Fruit fly (Drosophila melanogaster) whole organism, embryonic: Measurements from ENCODE around the gene CG13055.

Experiments used
- C15 ChIP-seq: fragments of 200-800 bp; sonication (Bioruptor generic); IDR thresholded peaks from 3 replicates; pipeline ENCODE4 v1.3.6; 2022; ENCODE audit warnings: missing biosample characterization, missing genetic modification characterization
- CG11560 ChIP-seq: fragments of 200-800 bp; sonication (Bioruptor generic); IDR thresholded peaks from 3 replicates; pipeline ENCODE4 v1.3.6; 2022; ENCODE audit warnings: missing biosample characterization, missing genetic modification characterization
- CG14050 ChIP-seq: fragments of 200-800 bp; sonication (Bioruptor generic); IDR thresholded peaks from 3 replicates; pipeline ENCODE4 v1.3.6; 2022; ENCODE audit warnings: missing biosample characterization, missing genetic modification characterization
- CG15073 ChIP-seq: fragments of 200-800 bp; sonication (Bioruptor generic); optimal IDR thresholded peaks from 2 replicates; lab custom pipeline; 2016; ENCODE audit warnings: missing biosample characterization, missing genetic modification characterization
- CG18476 ChIP-seq: fragments of 200-800 bp; sonication (Bioruptor generic); optimal IDR thresholded peaks from 2 replicates; lab custom pipeline; 2016; ENCODE audit warnings: missing biosample characterization, mild to moderate bottlenecking, missing genetic modification characterization
- CG2712 ChIP-seq: fragments of 200-800 bp; optimal IDR thresholded peaks from 3 replicates; lab custom pipeline; 2019; ENCODE audit warnings: missing biosample characterization, mild to moderate bottlenecking, missing genetic modification characterization, moderate library complexity
- CG2875 ChIP-seq: fragments of 200-800 bp; sonication (Bioruptor generic); optimal IDR thresholded peaks from 2 replicates; lab custom pipeline; 2017; ENCODE audit warnings: missing biosample characterization, mild to moderate bottlenecking, missing genetic modification characterization, missing genetic modification reagents
- CG30403 ChIP-seq: fragments of 200-800 bp; sonication (Bioruptor generic); optimal IDR thresholded peaks from 3 replicates; lab custom pipeline; 2016; ENCODE audit warnings: missing biosample characterization, missing genetic modification characterization
- CG31224 ChIP-seq: fragments of 200-800 bp; sonication (Bioruptor generic); IDR thresholded peaks from 2 replicates; pipeline ENCODE4 v1.3.6; 2022; ENCODE audit warnings: missing biosample characterization, missing genetic modification characterization
- CG31441 ChIP-seq: fragments of 200-800 bp; sonication (Bioruptor generic); IDR thresholded peaks from 2 replicates; pipeline ENCODE4 v1.3.6; 2022; ENCODE audit warnings: missing biosample characterization, missing genetic modification characterization
- CG4360 ChIP-seq: fragments of 200-800 bp; sonication (Bioruptor generic); IDR thresholded peaks from 2 replicates; pipeline ENCODE4 v1.3.6; 2022; ENCODE audit warnings: missing biosample characterization, missing genetic modification characterization
- CG4404 ChIP-seq: fragments of 200-800 bp; sonication (Bioruptor generic); IDR thresholded peaks from 2 replicates; pipeline ENCODE4 v1.3.6; 2022; ENCODE audit warnings: missing biosample characterization, missing genetic modification characterization
- CG4424 ChIP-seq: fragments of 200-800 bp; sonication (Bioruptor generic); optimal IDR thresholded peaks from 3 replicates; lab custom pipeline; 2016; ENCODE audit warnings: missing biosample characterization, missing genetic modification characterization
- CG4820 ChIP-seq: fragments of 200-800 bp; sonication (Bioruptor generic); optimal IDR thresholded peaks from 3 replicates; lab custom pipeline; 2016; ENCODE audit warnings: missing biosample characterization, missing genetic modification characterization
- CG6175 ChIP-seq: fragments of 200-800 bp; sonication (Bioruptor generic); IDR thresholded peaks from 3 replicates; pipeline ENCODE4 v1.3.6; 2022; ENCODE audit warnings: missing biosample characterization, missing genetic modification characterization
- CG6272 ChIP-seq: fragments of 200-800 bp; sonication (Bioruptor generic); IDR thresholded peaks from 2 replicates; pipeline ENCODE4 v1.3.6; 2022; ENCODE audit warnings: missing biosample characterization, missing genetic modification characterization
- CG7271 ChIP-seq: fragments of 200-800 bp; sonication (Bioruptor generic); optimal IDR thresholded peaks from 2 replicates; lab custom pipeline; 2018; ENCODE audit warnings: missing biosample characterization, mild to moderate bottlenecking, missing genetic modification characterization, moderate library complexity
- CG7357 ChIP-seq: fragments of 200-800 bp; sonication (Bioruptor generic); IDR thresholded peaks from 3 replicates; pipeline ENCODE4 v1.3.6; 2022; ENCODE audit warnings: missing biosample characterization, missing genetic modification characterization
- CG7556 ChIP-seq: fragments of 200-800 bp; sonication (Bioruptor generic); optimal IDR thresholded peaks from 2 replicates; lab custom pipeline; 2017; ENCODE audit warnings: missing biosample characterization, mild to moderate bottlenecking, missing genetic modification characterization
- CG8478 ChIP-seq: fragments of >200 bp; optimal IDR thresholded peaks from 2 replicates; lab custom pipeline; 2018
- CG9437 ChIP-seq: fragments of 200-800 bp; sonication (Bioruptor generic); optimal IDR thresholded peaks from 2 replicates; lab custom pipeline; 2018; ENCODE audit warnings: missing biosample characterization, mild to moderate bottlenecking, missing genetic modification characterization
- E2f2 ChIP-seq: fragments of 200-800 bp; sonication (Bioruptor generic); IDR thresholded peaks from 2 replicates; pipeline ENCODE4 v1.3.6; 2022; ENCODE audit warnings: missing biosample characterization, missing genetic modification characterization
- Fer1 ChIP-seq: fragments of 200-800 bp; sonication (Bioruptor generic); optimal IDR thresholded peaks from 2 replicates; lab custom pipeline; 2017; ENCODE audit warnings: missing biosample characterization, mild to moderate bottlenecking, missing genetic modification characterization
- HLH3B ChIP-seq: fragments of 200-800 bp; sonication (Bioruptor generic); IDR thresholded peaks from 2 replicates; pipeline ENCODE4 v1.3.6; 2022; ENCODE audit warnings: missing biosample characterization, missing genetic modification characterization
- HLH4C ChIP-seq: fragments of 200-800 bp; sonication (Bioruptor generic); IDR thresholded peaks from 3 replicates; pipeline ENCODE4 v1.3.6; 2022; ENCODE audit warnings: missing biosample characterization, missing genetic modification characterization; ENCODE audit not compliant: partially characterized antibody
- Hr51 ChIP-seq, 2 experiments: fragments of 200-800 bp; sonication (Bioruptor generic); optimal IDR thresholded peaks; 2 replicates in 1 of 2; 3 replicates in 1 of 2; lab custom pipeline; 2016 to 2018; ENCODE audit warnings: missing biosample characterization in 2 of 2, missing genetic modification characterization in 2 of 2, mild to moderate bottlenecking in 1 of 2, moderate library complexity in 1 of 2
- Lhr ChIP-seq: fragments of 200-800 bp; sonication (Bioruptor generic); optimal IDR thresholded peaks from 3 replicates; lab custom pipeline; 2017; ENCODE audit warnings: mild to moderate bottlenecking, missing biosample characterization, missing genetic modification reagents, missing genetic modification characterization
- MBD-R2 ChIP-seq: fragments of 200-800 bp; sonication (Bioruptor generic); IDR thresholded peaks from 2 replicates; pipeline ENCODE4 v1.3.6; 2022; ENCODE audit warnings: missing biosample characterization, missing genetic modification characterization
- NC2β ChIP-seq: fragments of 200-800 bp; sonication (Bioruptor generic); optimal IDR thresholded peaks from 2 replicates; lab custom pipeline; 2016; ENCODE audit warnings: missing biosample characterization, missing genetic modification characterization
- Nf-YC ChIP-seq: fragments of 200-800 bp; optimal IDR thresholded peaks from 3 replicates; lab custom pipeline; 2019; ENCODE audit warnings: missing biosample characterization, mild to moderate bottlenecking, missing genetic modification characterization, moderate library complexity
- Side ChIP-seq: fragments of 200-800 bp; sonication (Bioruptor generic); optimal IDR thresholded peaks from 2 replicates; lab custom pipeline; 2016; ENCODE audit warnings: missing biosample characterization, missing genetic modification characterization
- Sox100B ChIP-seq: fragments of 200-800 bp; sonication (Bioruptor generic); optimal IDR thresholded peaks from 3 replicates; lab custom pipeline; 2018; ENCODE audit warnings: missing biosample characterization, mild to moderate bottlenecking, missing genetic modification characterization
- Sox102F ChIP-seq: fragments of 200-800 bp; sonication (Bioruptor generic); optimal IDR thresholded peaks from 2 replicates; lab custom pipeline; 2018; ENCODE audit warnings: missing biosample characterization, mild to moderate bottlenecking, missing genetic modification characterization, moderate library complexity
- amos ChIP-seq: fragments of 200-800 bp; sonication (Bioruptor generic); IDR thresholded peaks from 2 replicates; pipeline ENCODE4 v1.3.6; 2022; ENCODE audit warnings: missing biosample characterization, missing genetic modification characterization; ENCODE audit not compliant: partially characterized antibody
- az2 ChIP-seq: fragments of 200-800 bp; sonication (Bioruptor generic); optimal IDR thresholded peaks from 3 replicates; lab custom pipeline; 2016; ENCODE audit warnings: missing biosample characterization, missing genetic modification characterization
- ems ChIP-seq: fragments of 200-800 bp; sonication (Bioruptor generic); optimal IDR thresholded peaks from 3 replicates; lab custom pipeline; 2016; ENCODE audit warnings: missing biosample characterization, missing genetic modification characterization
- gem ChIP-seq: fragments of 200-800 bp; sonication (Bioruptor generic); optimal IDR thresholded peaks from 2 replicates; lab custom pipeline; 2019; ENCODE audit warnings: missing biosample characterization, mild to moderate bottlenecking, missing genetic modification characterization, moderate library complexity
- jing ChIP-seq: fragments of 200-800 bp; sonication (Bioruptor generic); optimal IDR thresholded peaks from 2 replicates; lab custom pipeline; 2018; ENCODE audit warnings: missing biosample characterization, mild to moderate bottlenecking, missing genetic modification characterization
- kah ChIP-seq: fragments of 200-800 bp; sonication (Bioruptor generic); optimal IDR thresholded peaks from 2 replicates; lab custom pipeline; 2018; ENCODE audit warnings: missing biosample characterization, mild to moderate bottlenecking, missing genetic modification characterization
- pan ChIP-seq, 4 experiments: fragments of >200 bp in 3 of 4; fragments of 200-800 bp in 1 of 4; sonication (Bioruptor generic) in 1 of 4; optimal IDR thresholded peaks in 3 of 4; IDR thresholded peaks in 1 of 4; 2 replicates each; pipeline versions ENCODE4 v1.3.6 to Lab custom; 2017 to 2022; ENCODE audit warnings: missing biosample characterization in 2 of 4, missing genetic modification characterization in 2 of 4, mixed read lengths in 1 of 4
- prd ChIP-seq, 3 experiments: fragments of >200 bp in 2 of 3; fragments of 200-800 bp in 1 of 3; sonication (Bioruptor generic) in 1 of 3; optimal IDR thresholded peaks in 2 of 3; IDR thresholded peaks in 1 of 3; 2 replicates in 2 of 3; 3 replicates in 1 of 3; pipeline versions ENCODE4 v1.3.6 to Lab custom; 2017 to 2022; ENCODE audit warnings: missing biosample characterization in 1 of 3, missing genetic modification characterization in 1 of 3
- run ChIP-seq: fragments of 200-800 bp; sonication (Bioruptor generic); optimal IDR thresholded peaks from 3 replicates; lab custom pipeline; 2018; ENCODE audit warnings: missing biosample characterization, mild to moderate bottlenecking, missing genetic modification characterization
- sisA ChIP-seq: fragments of 200-800 bp; sonication (Bioruptor generic); IDR thresholded peaks from 2 replicates; pipeline ENCODE4 v1.3.6; 2022; ENCODE audit warnings: missing biosample characterization, missing genetic modification characterization
- sr ChIP-seq: fragments of 200-800 bp; sonication (Bioruptor generic); IDR thresholded peaks from 3 replicates; pipeline ENCODE4 v1.3.6; 2022; ENCODE audit warnings: missing biosample characterization, missing genetic modification characterization
- tgo ChIP-seq: fragments of 200-800 bp; sonication (Bioruptor generic); IDR thresholded peaks from 3 replicates; pipeline ENCODE4 v1.3.6; 2022; ENCODE audit warnings: missing biosample characterization, missing genetic modification characterization
- tll ChIP-seq, 2 experiments: fragments of 200-800 bp in 1 of 2; fragments of >200 bp in 1 of 2; sonication (Bioruptor generic) in 1 of 2; optimal IDR thresholded peaks; 2 replicates each; lab custom pipeline; 2017 to 2019; ENCODE audit warnings: missing biosample characterization in 2 of 2, missing genetic modification characterization in 2 of 2, mild to moderate bottlenecking in 1 of 2, moderate library complexity in 1 of 2
- tna ChIP-seq: fragments of 200-800 bp; sonication (Bioruptor generic); IDR thresholded peaks from 2 replicates; pipeline ENCODE4 v1.3.6; 2022; ENCODE audit warnings: missing biosample characterization, missing genetic modification characterization; ENCODE audit not compliant: partially characterized antibody
- unpg ChIP-seq: fragments of 200-800 bp; sonication (Bioruptor generic); optimal IDR thresholded peaks from 3 replicates; lab custom pipeline; 2018; ENCODE audit warnings: missing biosample characterization, mild to moderate bottlenecking, missing genetic modification characterization, moderate library complexity

Gene CG13055

dm6 chr3L:16211156-16211935, 40.8 kb downstream of the CG13055 start:
- TF ChIP-seq Sox102F (GFP tag; lab: Kevin White, UChicago) (peak; percentile 36), CG6272 (GFP tag; lab: Robert Waterston, UW) (no peak), CG9437 (GFP tag; lab: Kevin White, UChicago) (peak; percentile 11), NC2β (GFP tag; lab: Kevin White, UChicago) (no peak), CG4820 (GFP tag; lab: Kevin White, UChicago) (no peak), C15 (no peak), HLH3B (GFP tag; lab: Robert Waterston, UW) (no peak), CG7271 (tag; lab: Kevin White, UChicago) (no peak), Side (GFP tag; lab: Kevin White, UChicago) (no peak), unpg (GFP tag; lab: Kevin White, UChicago) (peak; percentile 19), CG14050 (GFP tag; lab: Robert Waterston, UW) (peak; percentile 10; the same call in 1 of the 3 replicates), E2f2 (GFP tag; lab: Robert Waterston, UW) (no peak), CG8478 (lab: Kevin White, UChicago) (peak; percentile 51), CG4404 (no peak), Sox100B (GFP tag; lab: Kevin White, UChicago) (peak; percentile 25), CG15073 (GFP tag; lab: Kevin White, UChicago) (no peak), sisA (GFP tag; lab: Robert Waterston, UW) (no peak), sr (GFP tag; lab: Robert Waterston, UW) (peak; percentile 34; the same call in 2 of the 3 replicates), CG7357 (GFP tag; lab: Robert Waterston, UW) (0 out of 3 replicates have a peak, but pooled peaks have one; percentile 35), jing (GFP tag; lab: Kevin White, UChicago) (no peak), amos (GFP tag; lab: Robert Waterston, UW) (no peak), tna (no peak), Lhr (GFP tag; lab: Kevin White, UChicago) (no peak), HLH4C (GFP tag; lab: Robert Waterston, UW) (no peak), kah (GFP tag; lab: Kevin White, UChicago) (no peak), CG2712 (tag; lab: Kevin White, UChicago) (peak; percentile 2), MBD-R2 (0 out of 2 replicates have a peak, but pooled peaks have one; percentile 6), CG4424 (GFP tag; lab: Kevin White, UChicago) (peak; percentile 20), CG30403 (GFP tag; lab: Kevin White, UChicago) (peak; percentile 34), CG18476 (GFP tag; lab: Kevin White, UChicago) (no peak), CG4360 (GFP tag; lab: Robert Waterston, UW) (no peak), ems (no peak), Hr51 (GFP tag; optimal IDR thresholded peaks at IDR 0.05; lab: Kevin White, UChicago) (peak in 1 of 2 experiments; percentile 20), Nf-YC (tag; lab: Kevin White, UChicago) (no peak), CG31441 (GFP tag; lab: Robert Waterston, UW) (peak; percentile 25; the same call in 1 of the 2 replicates), tll (GFP tag; optimal IDR thresholded peaks at IDR 0.05; lab: Kevin White, UChicago) (no peak), gem (tag; lab: Kevin White, UChicago) (peak; percentile 60), az2 (no peak), CG31224 (GFP tag; lab: Robert Waterston, UW) (no peak), CG7556 (GFP tag; lab: Kevin White, UChicago) (peak; percentile 56), Fer1 (GFP tag; lab: Kevin White, UChicago) (no peak), run (tag; lab: Kevin White, UChicago) (peak; percentile 2), CG11560 (tag; lab: Robert Waterston, UW) (no peak), pan (optimal IDR thresholded peaks at IDR 0.05; lab: Kevin White, UChicago) (no peak), pan (GFP tag; optimal IDR thresholded peaks at IDR 0.05 in 1 of 2, IDR thresholded peaks at IDR 0.05 in 1 of 2) (no peak), tgo (GFP tag; lab: Robert Waterston, UW) (no peak), CG2875 (no peak), prd (optimal IDR thresholded peaks at IDR 0.05; lab: Kevin White, UChicago) (no peak), prd (GFP tag; IDR thresholded peaks at IDR 0.05; lab: Robert Waterston, UW) (0 out of 3 replicates have a peak, but pooled peaks have one; percentile 15), CG6175 (GFP tag; lab: Robert Waterston, UW) (peak; percentile 37; the same call in 1 of the 3 replicates)
